Fruit fly (Drosophila melanogaster) whole organism, embryonic: ENCODE measurements around the gene Mal-B1.

Experiments used
- Atf-2 ChIP-seq: fragments of 200-800 bp; sonication (Bioruptor generic); optimal IDR thresholded peaks from 2 replicates; lab custom pipeline; 2016; ENCODE audit warnings: missing biosample characterization, missing genetic modification characterization
- CG11093 ChIP-seq: fragments of 200-800 bp; sonication (Bioruptor generic); IDR thresholded peaks from 3 replicates; pipeline ENCODE4 v1.3.6; 2022; ENCODE audit warnings: missing biosample characterization, missing genetic modification characterization
- CG12071 ChIP-seq: fragments of 200-800 bp; sonication (Bioruptor generic); optimal IDR thresholded peaks from 3 replicates; lab custom pipeline; 2018; ENCODE audit warnings: missing biosample characterization, mild to moderate bottlenecking, missing genetic modification characterization
- CG13123 ChIP-seq: fragments of 200-800 bp; sonication (Bioruptor generic); optimal IDR thresholded peaks from 2 replicates; lab custom pipeline; 2016; ENCODE audit warnings: missing biosample characterization, missing genetic modification characterization
- CG14014 ChIP-seq: fragments of 200-800 bp; sonication (Bioruptor generic); IDR thresholded peaks from 2 replicates; pipeline ENCODE4 v1.3.6; 2022; ENCODE audit warnings: missing biosample characterization, missing genetic modification characterization
- CG14860 ChIP-seq: fragments of 200-800 bp; sonication (Bioruptor generic); IDR thresholded peaks from 3 replicates; pipeline ENCODE4 v1.3.6; 2022; ENCODE audit warnings: missing biosample characterization, missing genetic modification characterization; ENCODE audit not compliant: partially characterized antibody
- CG15269 ChIP-seq: fragments of 200-800 bp; sonication (Bioruptor generic); optimal IDR thresholded peaks from 2 replicates; lab custom pipeline; 2018; ENCODE audit warnings: missing biosample characterization, mild to moderate bottlenecking, missing genetic modification characterization, moderate library complexity
- CG15514 ChIP-seq: fragments of 200-800 bp; sonication (Bioruptor generic); optimal IDR thresholded peaks from 3 replicates; lab custom pipeline; 2017; ENCODE audit warnings: missing biosample characterization, missing genetic modification characterization, mild to moderate bottlenecking, moderate library complexity, missing genetic modification reagents
- CG18476 ChIP-seq: fragments of 200-800 bp; sonication (Bioruptor generic); optimal IDR thresholded peaks from 2 replicates; lab custom pipeline; 2016; ENCODE audit warnings: missing biosample characterization, mild to moderate bottlenecking, missing genetic modification characterization
- CG2129 ChIP-seq: fragments of 200-800 bp; sonication (Bioruptor generic); IDR thresholded peaks from 2 replicates; pipeline ENCODE4 v1.3.6; 2022; ENCODE audit warnings: missing biosample characterization, missing genetic modification characterization; ENCODE audit not compliant: partially characterized antibody
- CG2678 ChIP-seq: fragments of 200-800 bp; sonication (Bioruptor generic); optimal IDR thresholded peaks from 3 replicates; lab custom pipeline; 2019; ENCODE audit warnings: missing biosample characterization, mild to moderate bottlenecking, missing genetic modification characterization, moderate library complexity
- CG31224 ChIP-seq: fragments of 200-800 bp; sonication (Bioruptor generic); IDR thresholded peaks from 2 replicates; pipeline ENCODE4 v1.3.6; 2022; ENCODE audit warnings: missing biosample characterization, missing genetic modification characterization
- CG31441 ChIP-seq: fragments of 200-800 bp; sonication (Bioruptor generic); IDR thresholded peaks from 2 replicates; pipeline ENCODE4 v1.3.6; 2022; ENCODE audit warnings: missing biosample characterization, missing genetic modification characterization
- CG3163 ChIP-seq: fragments of 200-800 bp; sonication (Bioruptor generic); optimal IDR thresholded peaks from 3 replicates; lab custom pipeline; 2016; ENCODE audit warnings: missing biosample characterization, missing genetic modification characterization
- CG3726 ChIP-seq: fragments of 200-800 bp; sonication (Bioruptor generic); IDR thresholded peaks from 3 replicates; pipeline ENCODE4, ENCODE4 v1.3.6; 2022; ENCODE audit warnings: missing biosample characterization, missing genetic modification characterization
- CG43689 ChIP-seq: fragments of 200-800 bp; sonication (Bioruptor generic); IDR thresholded peaks from 2 replicates; pipeline ENCODE4 v1.3.6; 2022; ENCODE audit warnings: missing biosample characterization, missing genetic modification characterization
- CG6654 ChIP-seq: fragments of 200-800 bp; sonication (Bioruptor generic); optimal IDR thresholded peaks from 2 replicates; lab custom pipeline; 2017; ENCODE audit warnings: missing biosample characterization, mild to moderate bottlenecking, missing genetic modification characterization
- CG7839 ChIP-seq: fragments of 200-800 bp; sonication (Bioruptor generic); optimal IDR thresholded peaks from 3 replicates; lab custom pipeline; 2018; ENCODE audit warnings: missing biosample characterization, mild to moderate bottlenecking, missing genetic modification characterization, moderate library complexity
- CG7963 ChIP-seq: fragments of 200-800 bp; sonication (Bioruptor generic); IDR thresholded peaks from 3 replicates; pipeline ENCODE4 v1.3.6; 2022; ENCODE audit warnings: missing biosample characterization, missing genetic modification characterization; ENCODE audit not compliant: partially characterized antibody
- CG9727 ChIP-seq: fragments of 200-800 bp; sonication (Bioruptor generic); optimal IDR thresholded peaks from 3 replicates; lab custom pipeline; 2017; ENCODE audit warnings: missing biosample characterization, mild to moderate bottlenecking, missing genetic modification characterization
- D ChIP-seq, 2 experiments: fragments of 200-800 bp in 1 of 2; fragments of >200 bp in 1 of 2; sonication (Bioruptor generic) in 1 of 2; optimal IDR thresholded peaks; 2 replicates in 1 of 2; 3 replicates in 1 of 2; lab custom pipeline; 2017; ENCODE audit warnings: mild to moderate bottlenecking in 1 of 2, missing biosample characterization in 1 of 2, missing genetic modification characterization in 1 of 2, missing genetic modification reagents in 1 of 2
- Dip2 ChIP-seq: fragments of 200-800 bp; sonication (Bioruptor generic); IDR thresholded peaks from 2 replicates; pipeline ENCODE4 v1.3.6; 2022; ENCODE audit warnings: missing biosample characterization, missing genetic modification characterization
- Dp ChIP-seq: fragments of 200-800 bp; sonication (Bioruptor generic); optimal IDR thresholded peaks from 2 replicates; lab custom pipeline; 2018; ENCODE audit warnings: missing biosample characterization, mild to moderate bottlenecking, missing genetic modification characterization, moderate library complexity
- Eip74EF ChIP-seq, 2 experiments: fragments of 200-800 bp in 1 of 2; fragments of >200 bp in 1 of 2; sonication (Bioruptor generic) in 1 of 2; optimal IDR thresholded peaks; 2 replicates each; lab custom pipeline; 2017 to 2019; ENCODE audit warnings: missing biosample characterization in 2 of 2, missing genetic modification characterization in 2 of 2, mild to moderate bottlenecking in 1 of 2, moderate library complexity in 1 of 2
- Fer1 ChIP-seq: fragments of 200-800 bp; sonication (Bioruptor generic); optimal IDR thresholded peaks from 2 replicates; lab custom pipeline; 2017; ENCODE audit warnings: missing biosample characterization, mild to moderate bottlenecking, missing genetic modification characterization
- Lim3 ChIP-seq: fragments of 200-800 bp; sonication (Bioruptor generic); IDR thresholded peaks from 2 replicates; pipeline ENCODE4 v1.3.6; 2022; ENCODE audit warnings: missing biosample characterization, missing genetic modification characterization
- Lpt ChIP-seq: fragments of >200 bp; optimal IDR thresholded peaks from 2 replicates; lab custom pipeline; 2018; ENCODE audit warnings: missing biosample characterization, missing genetic modification characterization
- Mrtf ChIP-seq: fragments of 200-800 bp; sonication (Bioruptor generic); IDR thresholded peaks from 3 replicates; pipeline ENCODE4 v1.3.6; 2022; ENCODE audit warnings: missing biosample characterization, missing genetic modification characterization
- Myb ChIP-seq: fragments of 200-800 bp; sonication (Bioruptor generic); optimal IDR thresholded peaks from 2 replicates; lab custom pipeline; 2016; ENCODE audit warnings: missing biosample characterization, missing genetic modification characterization
- Nf-YC ChIP-seq: fragments of 200-800 bp; optimal IDR thresholded peaks from 3 replicates; lab custom pipeline; 2019; ENCODE audit warnings: missing biosample characterization, mild to moderate bottlenecking, missing genetic modification characterization, moderate library complexity
- Sry-β ChIP-seq: fragments of 200-800 bp; sonication (Bioruptor generic); optimal IDR thresholded peaks from 2 replicates; lab custom pipeline; 2018; ENCODE audit warnings: missing biosample characterization, mild to moderate bottlenecking, missing genetic modification characterization, moderate library complexity
- Vsx1 ChIP-seq: fragments of 200-800 bp; sonication (Bioruptor generic); optimal IDR thresholded peaks from 2 replicates; lab custom pipeline; 2017; ENCODE audit warnings: missing biosample characterization, mild to moderate bottlenecking, missing genetic modification characterization, missing genetic modification reagents
- croc ChIP-seq: fragments of 200-800 bp; sonication (Bioruptor generic); conservative IDR thresholded peaks from 3 replicates; pipeline ENCODE4 v1.3.6; 2022; ENCODE audit warnings: missing biosample characterization, missing genetic modification characterization
- fd96Cb ChIP-seq: fragments of 200-800 bp; sonication (Bioruptor generic); optimal IDR thresholded peaks from 2 replicates; lab custom pipeline; 2018; ENCODE audit warnings: missing biosample characterization, mild to moderate bottlenecking, missing genetic modification characterization, moderate library complexity
- gem ChIP-seq: fragments of 200-800 bp; sonication (Bioruptor generic); optimal IDR thresholded peaks from 2 replicates; lab custom pipeline; 2019; ENCODE audit warnings: missing biosample characterization, mild to moderate bottlenecking, missing genetic modification characterization, moderate library complexity
- h ChIP-seq: fragments of >200 bp; optimal IDR thresholded peaks from 2 replicates; lab custom pipeline; 2017
- kah ChIP-seq: fragments of 200-800 bp; sonication (Bioruptor generic); optimal IDR thresholded peaks from 2 replicates; lab custom pipeline; 2018; ENCODE audit warnings: missing biosample characterization, mild to moderate bottlenecking, missing genetic modification characterization
- kay ChIP-seq: fragments of 200-800 bp; sonication (Bioruptor generic); optimal IDR thresholded peaks from 2 replicates; lab custom pipeline; 2016; ENCODE audit warnings: missing biosample characterization, missing genetic modification characterization
- kni ChIP-seq: fragments of 200-800 bp; sonication (Bioruptor generic); optimal IDR thresholded peaks from 3 replicates; lab custom pipeline; 2017; ENCODE audit warnings: mild to moderate bottlenecking, missing biosample characterization, missing genetic modification reagents, missing genetic modification characterization
- lab ChIP-seq: fragments of 200-800 bp; sonication (Bioruptor generic); optimal IDR thresholded peaks from 3 replicates; lab custom pipeline; 2017; ENCODE audit warnings: missing biosample characterization, missing genetic modification characterization, mild to moderate bottlenecking, moderate library complexity, missing genetic modification reagents
- pho ChIP-seq: fragments of 200-800 bp; sonication (Bioruptor generic); optimal IDR thresholded peaks from 2 replicates; lab custom pipeline; 2016; ENCODE audit warnings: missing biosample characterization, missing genetic modification characterization
- psq ChIP-seq: fragments of 200-800 bp; sonication (Bioruptor generic); optimal IDR thresholded peaks from 2 replicates; lab custom pipeline; 2017; ENCODE audit warnings: missing biosample characterization, missing genetic modification characterization
- ro ChIP-seq: fragments of 200-800 bp; sonication (Bioruptor generic); IDR thresholded peaks from 2 replicates; pipeline ENCODE4 v1.3.6; 2022; ENCODE audit warnings: missing biosample characterization, missing genetic modification characterization
- row ChIP-seq: fragments of 200-800 bp; sonication (Bioruptor generic); IDR thresholded peaks from 3 replicates; pipeline ENCODE4 v1.3.6; 2022; ENCODE audit warnings: missing biosample characterization, missing genetic modification characterization
- run ChIP-seq: fragments of 200-800 bp; sonication (Bioruptor generic); optimal IDR thresholded peaks from 3 replicates; lab custom pipeline; 2018; ENCODE audit warnings: missing biosample characterization, mild to moderate bottlenecking, missing genetic modification characterization
- sima ChIP-seq: fragments of 200-800 bp; sonication (Bioruptor generic); optimal IDR thresholded peaks from 2 replicates; lab custom pipeline; 2016; ENCODE audit warnings: missing biosample characterization, missing genetic modification characterization
- tin ChIP-seq: fragments of 200-800 bp; sonication (Bioruptor generic); optimal IDR thresholded peaks from 3 replicates; lab custom pipeline; 2016; ENCODE audit warnings: missing biosample characterization, missing genetic modification characterization
- tio ChIP-seq: fragments of 200-800 bp; sonication (Bioruptor generic); optimal IDR thresholded peaks from 2 replicates; lab custom pipeline; 2017; ENCODE audit warnings: missing biosample characterization, missing genetic modification characterization, inconsistent platforms
- twi ChIP-seq: fragments of 200-800 bp; optimal IDR thresholded peaks from 2 replicates; lab custom pipeline; 2019; ENCODE audit warnings: missing biosample characterization, mild to moderate bottlenecking, missing genetic modification characterization, moderate library complexity
- usp ChIP-seq: fragments of >200 bp; optimal IDR thresholded peaks from 2 replicates; lab custom pipeline; 2017; ENCODE audit warnings: missing biosample characterization, missing genetic modification characterization

Mal-B1 gene

DNA sequence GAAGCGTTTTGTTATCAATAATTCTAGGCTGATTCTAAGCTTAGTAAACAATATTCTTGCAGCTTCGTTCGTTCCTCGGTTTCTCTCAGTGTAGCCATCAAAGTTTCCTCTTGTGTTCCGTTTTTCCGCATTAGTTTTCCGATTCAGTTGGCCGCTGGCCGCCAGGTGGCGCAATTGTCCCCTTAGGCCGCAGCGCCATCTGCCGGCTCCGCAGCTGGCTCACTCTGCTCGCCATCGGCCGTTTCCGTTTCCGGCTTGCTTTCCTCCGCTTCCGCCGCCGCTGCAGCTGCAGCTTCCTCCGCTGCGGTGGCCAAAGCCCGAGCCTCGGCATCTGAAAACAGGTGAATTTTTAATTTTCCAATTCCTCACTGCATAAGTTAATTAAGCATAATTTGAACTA, 30.6 kb upstream of the Mal-B1 start (continued):
- TF ChIP-seq kah (GFP tag; lab: Kevin White, UChicago), result peak; percentile 93
- TF ChIP-seq Sry-β (GFP tag; lab: Kevin White, UChicago), result peak; percentile 77
- TF ChIP-seq pho (GFP tag; lab: Kevin White, UChicago), result peak; percentile 69
- TF ChIP-seq CG15269 (tag; lab: Kevin White, UChicago), result peak; percentile 82
- TF ChIP-seq CG15514 (GFP tag; lab: Kevin White, UChicago), result peak; percentile 94
- peak; percentile 81 for TF ChIP-seq CG43689 (GFP tag; lab: Robert Waterston, UW)
- peak; percentile 96 for TF ChIP-seq Vsx1 (GFP tag; lab: Kevin White, UChicago)
- peak; percentile 74 for TF ChIP-seq psq (GFP tag; lab: Kevin White, UChicago)
- peak; percentile 78 for TF ChIP-seq Atf-2 (GFP tag; lab: Kevin White, UChicago)
- TF ChIP-seq h (lab: Kevin White, UChicago), result peak; percentile 52
- peak; percentile 96 for TF ChIP-seq Fer1
- TF ChIP-seq Lpt (GFP tag; lab: Kevin White, UChicago), result no peak
- TF ChIP-seq CG9727 (GFP tag; lab: Kevin White, UChicago), result peak; percentile 95
- TF ChIP-seq CG3163 (GFP tag; lab: Kevin White, UChicago), result peak; percentile 82
- peak; percentile 89 for TF ChIP-seq CG13123 (GFP tag; lab: Kevin White, UChicago)
- peak in 1 of 2 experiments; percentile 78 for TF ChIP-seq Eip74EF (GFP tag; optimal IDR thresholded peaks at IDR 0.05; lab: Kevin White, UChicago)
- TF ChIP-seq Myb (GFP tag; lab: Kevin White, UChicago), result peak; percentile 68
- TF ChIP-seq lab (GFP tag; lab: Kevin White, UChicago), result peak; percentile 98
- TF ChIP-seq CG18476 (GFP tag; lab: Kevin White, UChicago), result peak; percentile 84
- peak; percentile 84 for TF ChIP-seq croc (GFP tag; lab: Robert Waterston, UW)
- peak; percentile 90; the same call in 2 of the 3 replicates for TF ChIP-seq CG3726
- peak; percentile 1 for TF ChIP-seq Dp (GFP tag; lab: Kevin White, UChicago)
- no peak for TF ChIP-seq Dip2 (GFP tag; lab: Robert Waterston, UW)
- TF ChIP-seq CG7963 (GFP tag; lab: Robert Waterston, UW), result peak; percentile 44; the same call in 1 of the 3 replicates
- TF ChIP-seq tio, result peak; percentile 81
- no peak for TF ChIP-seq D (optimal IDR thresholded peaks at IDR 0.05; lab: Kevin White, UChicago)
- TF ChIP-seq D (GFP tag; optimal IDR thresholded peaks at IDR 0.05; lab: Kevin White, UChicago), result peak; percentile 98
- no peak for TF ChIP-seq CG14860 (GFP tag; lab: Robert Waterston, UW)
- peak; percentile 39; the same call in 1 of the 3 replicates for TF ChIP-seq row (GFP tag; lab: Robert Waterston, UW)
- peak; percentile 92 for TF ChIP-seq CG7839
- no peak for TF ChIP-seq usp (GFP tag; lab: Kevin White, UChicago)
- peak; percentile 77 for TF ChIP-seq gem (tag; lab: Kevin White, UChicago)
- peak; percentile 96 for TF ChIP-seq kni (GFP tag; lab: Kevin White, UChicago)
- TF ChIP-seq CG2129 (GFP tag; lab: Robert Waterston, UW), result no peak
- TF ChIP-seq CG12071 (GFP tag; lab: Kevin White, UChicago), result peak; percentile 97
- peak; percentile 87; the same call in 2 of the 3 replicates for TF ChIP-seq Mrtf (GFP tag; lab: Robert Waterston, UW)
- TF ChIP-seq kay, result peak; percentile 40
- peak; percentile 83 for TF ChIP-seq CG14014 (GFP tag; lab: Robert Waterston, UW)
- peak; percentile 72 for TF ChIP-seq Nf-YC (tag; lab: Kevin White, UChicago)
- TF ChIP-seq CG31224 (GFP tag; lab: Robert Waterston, UW), result peak; percentile 68
- TF ChIP-seq ro, result peak; percentile 75
- TF ChIP-seq run (tag; lab: Kevin White, UChicago), result peak; percentile 44
- peak; percentile 70; the same call in 2 of the 3 replicates for TF ChIP-seq CG11093 (GFP tag; lab: Robert Waterston, UW)
- TF ChIP-seq CG2678 (tag; lab: Kevin White, UChicago), result peak; percentile 81
- TF ChIP-seq tin (GFP tag; lab: Kevin White, UChicago), result peak; percentile 97
- TF ChIP-seq CG6654, result peak; percentile 92
- peak; percentile 84 for TF ChIP-seq fd96Cb (tag; lab: Kevin White, UChicago)
- TF ChIP-seq sima (GFP tag; lab: Kevin White, UChicago), result peak; percentile 84
- peak; percentile 68; the same call in 1 of the 2 replicates for TF ChIP-seq Lim3 (GFP tag; lab: Robert Waterston, UW)
- TF ChIP-seq CG31441 (GFP tag; lab: Robert Waterston, UW), result peak; percentile 96
- peak; percentile 89 for TF ChIP-seq twi (tag; lab: Kevin White, UChicago)
